Fruit fly (Drosophila melanogaster) whole organism, prepupa: ENCODE data around the gene CG18507.

Experiments
- CG11762 ChIP-seq: fragments of 200-800 bp; sonication (Bioruptor generic); optimal IDR thresholded peaks from 3 replicates; lab custom pipeline; 2016; ENCODE audit warnings: missing biosample characterization, missing genetic modification characterization; ENCODE audit not compliant: insufficient read depth
- CG3032 ChIP-seq: fragments of 200-800 bp; optimal IDR thresholded peaks from 2 replicates; lab custom pipeline; 2019; ENCODE audit warnings: missing biosample characterization, mild to moderate bottlenecking, missing genetic modification characterization, moderate library complexity
- Eip75B ChIP-seq: fragments of 200-800 bp; sonication (Bioruptor generic); optimal IDR thresholded peaks from 3 replicates; lab custom pipeline; 2016; ENCODE audit warnings: missing biosample characterization, missing genetic modification characterization
- Hr4 ChIP-seq: fragments of 200-800 bp; sonication (Bioruptor generic); optimal IDR thresholded peaks from 3 replicates; lab custom pipeline; 2016; ENCODE audit warnings: missing biosample characterization, missing genetic modification characterization
- Sox102F ChIP-seq: fragments of 200-800 bp; sonication (Bioruptor generic); optimal IDR thresholded peaks from 2 replicates; lab custom pipeline; 2016; ENCODE audit warnings: missing biosample characterization, mild to moderate bottlenecking, missing genetic modification characterization
- pdm3 ChIP-seq: fragments of 200-800 bp; sonication (Bioruptor generic); optimal IDR thresholded peaks from 3 replicates; lab custom pipeline; 2016; ENCODE audit warnings: missing biosample characterization, missing genetic modification characterization
- topi ChIP-seq: fragments of 200-800 bp; sonication (Bioruptor generic); optimal IDR thresholded peaks from 3 replicates; lab custom pipeline; 2016; ENCODE audit warnings: missing biosample characterization, missing genetic modification characterization

DNA sequence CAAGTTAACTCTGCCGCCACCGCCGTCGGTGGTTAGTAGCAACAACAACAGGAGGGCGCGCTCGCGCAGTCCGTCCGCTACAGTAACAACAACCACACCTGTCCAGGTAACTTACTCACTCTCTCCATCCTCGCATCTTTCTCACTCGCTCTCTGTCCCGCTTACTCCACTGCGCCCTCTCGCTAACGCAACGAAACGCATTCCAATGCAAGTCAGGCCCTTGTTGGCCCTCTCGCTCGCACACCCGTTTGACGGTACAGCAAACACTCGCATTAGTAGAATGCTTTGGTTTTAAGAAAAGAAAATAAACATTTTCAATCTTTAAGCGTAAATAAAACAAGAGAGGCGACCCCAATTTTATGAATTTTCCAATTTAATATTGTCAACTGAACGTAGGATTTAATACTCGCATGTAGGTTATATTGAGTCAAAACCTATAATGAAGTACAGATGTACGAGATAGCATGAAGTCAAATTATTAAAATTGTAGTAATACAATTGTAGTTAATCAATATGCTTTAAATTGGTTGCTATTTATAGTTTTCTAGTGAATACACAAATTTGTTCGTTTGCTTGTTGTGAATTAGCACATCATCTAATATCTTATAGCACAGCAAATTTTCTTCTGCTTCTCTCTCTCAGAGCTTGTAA, 817 bp downstream of the CG18507 start:
- TF ChIP-seq CG11762 (GFP tag; lab: Kevin White, UChicago) (peak; percentile 62), Eip75B (peak; percentile 81), pdm3 (GFP tag; lab: Kevin White, UChicago) (peak; percentile 80), Sox102F (GFP tag; lab: Kevin White, UChicago) (peak; percentile 65), topi (GFP tag; lab: Kevin White, UChicago) (peak; percentile 78), Hr4 (GFP tag; lab: Kevin White, UChicago) (peak; percentile 82), CG3032 (tag; lab: Kevin White, UChicago) (peak; percentile 50)
